Worm (Caenorhabditis elegans): Measurements from ENCODE around the gene Y22D7AL.4.

- TF ChIP-seq ces-1 (GFP tag; optimal IDR thresholded peaks at IDR 0.05) (no peak), unc-39 (tag; optimal IDR thresholded peaks at IDR 0.05) (no peak), elt-3 (tag; optimal IDR thresholded peaks at IDR 0.05) (no peak), lsy-2 (tag; optimal IDR thresholded peaks at IDR 0.05) (no peak), nhr-2 (tag; optimal IDR thresholded peaks at IDR 0.05) (no peak), nhr-237 (tag; optimal IDR thresholded peaks at IDR 0.05) (no peak), ham-2 (GFP tag; optimal IDR thresholded peaks at IDR 0.05) (peak; percentile 74)
Observed at ce11 chrIII:1604514-1604976, 21.9 kb upstream of the Y22D7AL.4 start, which contains the start of gene Y22D7AL.6.

Data from whole organism, mixed stage, embryonic.